Fruit fly (Drosophila melanogaster) whole organism, embryonic: ENCODE data around the gene CG6465.
A peak's percentile ranks its signal among the peaks of the same experiment; 100 is the strongest.

Source experiments
- Atf6 ChIP-seq: fragments of 200-800 bp; sonication (Bioruptor generic); IDR thresholded peaks from 2 replicates; pipeline ENCODE4 v1.3.6; 2022; ENCODE audit warnings: missing biosample characterization, missing genetic modification characterization
- Blimp-1 ChIP-seq: fragments of 200-800 bp; sonication (Bioruptor generic); optimal IDR thresholded peaks from 3 replicates; lab custom pipeline; 2018; ENCODE audit warnings: missing biosample characterization, missing genetic modification characterization, mild to moderate bottlenecking, moderate library complexity, missing genetic modification reagents
- BtbVII ChIP-seq: fragments of 200-800 bp; sonication (Bioruptor generic); optimal IDR thresholded peaks from 3 replicates; lab custom pipeline; 2017; ENCODE audit warnings: missing biosample characterization, mild to moderate bottlenecking, missing genetic modification characterization
- CG10147 ChIP-seq: fragments of 200-800 bp; sonication (Bioruptor generic); optimal IDR thresholded peaks from 2 replicates; lab custom pipeline; 2019; ENCODE audit warnings: missing biosample characterization, mild to moderate bottlenecking, missing genetic modification characterization, moderate library complexity
- CG12104 ChIP-seq: fragments of 200-800 bp; sonication (Bioruptor generic); optimal IDR thresholded peaks from 3 replicates; lab custom pipeline; 2016; ENCODE audit warnings: missing biosample characterization, missing genetic modification characterization
- CG12744 ChIP-seq: fragments of 200-800 bp; sonication (Bioruptor generic); optimal IDR thresholded peaks from 2 replicates; lab custom pipeline; 2016; ENCODE audit warnings: missing biosample characterization, missing genetic modification characterization
- CG12942 ChIP-seq: fragments of 200-800 bp; sonication (Bioruptor generic); optimal IDR thresholded peaks from 3 replicates; lab custom pipeline; 2016; ENCODE audit warnings: missing biosample characterization, missing genetic modification characterization
- CG14050 ChIP-seq: fragments of 200-800 bp; sonication (Bioruptor generic); IDR thresholded peaks from 3 replicates; pipeline ENCODE4 v1.3.6; 2022; ENCODE audit warnings: missing biosample characterization, missing genetic modification characterization
- CG16813 ChIP-seq: fragments of 200-800 bp; sonication (Bioruptor generic); IDR thresholded peaks from 3 replicates; pipeline ENCODE4 v1.3.6; 2022; ENCODE audit warnings: missing biosample characterization, missing genetic modification characterization; ENCODE audit not compliant: partially characterized antibody
- CG17612 ChIP-seq: fragments of 200-800 bp; sonication (Bioruptor generic); IDR thresholded peaks from 2 replicates; pipeline ENCODE4 v1.3.6; 2022; ENCODE audit warnings: missing biosample characterization, missing genetic modification characterization
- CG1792 ChIP-seq: fragments of 200-800 bp; sonication (Bioruptor generic); optimal IDR thresholded peaks from 2 replicates; lab custom pipeline; 2016; ENCODE audit warnings: missing biosample characterization, missing genetic modification characterization
- CG2199 ChIP-seq: fragments of 200-800 bp; sonication (Bioruptor generic); IDR thresholded peaks from 3 replicates; pipeline ENCODE4 v1.3.6; 2022; ENCODE audit warnings: missing biosample characterization, missing genetic modification characterization
- CG2678 ChIP-seq: fragments of 200-800 bp; sonication (Bioruptor generic); optimal IDR thresholded peaks from 3 replicates; lab custom pipeline; 2019; ENCODE audit warnings: missing biosample characterization, mild to moderate bottlenecking, missing genetic modification characterization, moderate library complexity
- CG3163 ChIP-seq: fragments of 200-800 bp; sonication (Bioruptor generic); optimal IDR thresholded peaks from 3 replicates; lab custom pipeline; 2016; ENCODE audit warnings: missing biosample characterization, missing genetic modification characterization
- CG34422 ChIP-seq: fragments of 200-800 bp; sonication (Bioruptor generic); IDR thresholded peaks from 3 replicates; pipeline ENCODE4 v1.3.6; 2022; ENCODE audit warnings: missing biosample characterization, missing genetic modification characterization
- CG3838 ChIP-seq: fragments of 200-800 bp; sonication (Bioruptor generic); optimal IDR thresholded peaks from 3 replicates; lab custom pipeline; 2016; ENCODE audit warnings: missing biosample characterization, missing genetic modification characterization
- CG4820 ChIP-seq: fragments of 200-800 bp; sonication (Bioruptor generic); optimal IDR thresholded peaks from 3 replicates; lab custom pipeline; 2016; ENCODE audit warnings: missing biosample characterization, missing genetic modification characterization
- CG4854 ChIP-seq: fragments of 200-800 bp; sonication (Bioruptor generic); optimal IDR thresholded peaks from 2 replicates; lab custom pipeline; 2016; ENCODE audit warnings: missing biosample characterization, missing genetic modification characterization, inconsistent platforms
- CG5180 ChIP-seq: fragments of 200-800 bp; sonication (Bioruptor generic); optimal IDR thresholded peaks from 3 replicates; lab custom pipeline; 2017; ENCODE audit warnings: missing biosample characterization, missing genetic modification characterization, mild to moderate bottlenecking, moderate library complexity, missing genetic modification reagents
- CG5245 ChIP-seq: fragments of 200-800 bp; sonication (Bioruptor generic); optimal IDR thresholded peaks from 3 replicates; lab custom pipeline; 2016; ENCODE audit warnings: missing biosample characterization, missing genetic modification characterization
- CG7271 ChIP-seq: fragments of 200-800 bp; sonication (Bioruptor generic); optimal IDR thresholded peaks from 2 replicates; lab custom pipeline; 2018; ENCODE audit warnings: missing biosample characterization, mild to moderate bottlenecking, missing genetic modification characterization, moderate library complexity
- CG8290 ChIP-seq, 3 experiments: fragments of 200-800 bp; sonication (Bioruptor generic); optimal IDR thresholded peaks; 2 replicates each; lab custom pipeline; 2016 to 2019; ENCODE audit warnings: missing biosample characterization in 3 of 3, missing genetic modification characterization in 3 of 3, mild to moderate bottlenecking in 2 of 3, moderate library complexity in 1 of 3
- Fer1 ChIP-seq: fragments of 200-800 bp; sonication (Bioruptor generic); optimal IDR thresholded peaks from 2 replicates; lab custom pipeline; 2017; ENCODE audit warnings: missing biosample characterization, mild to moderate bottlenecking, missing genetic modification characterization
- GATAe ChIP-seq: fragments of 200-800 bp; sonication (Bioruptor generic); conservative IDR thresholded peaks from 2 replicates; pipeline ENCODE4 v1.3.6; 2022; ENCODE audit warnings: missing biosample characterization, missing genetic modification characterization
- Hey ChIP-seq: fragments of 200-800 bp; sonication (Bioruptor generic); optimal IDR thresholded peaks from 3 replicates; lab custom pipeline; 2018; ENCODE audit warnings: missing biosample characterization, mild to moderate bottlenecking, missing genetic modification characterization
- Hr39 ChIP-seq: fragments of >200 bp; optimal IDR thresholded peaks from 2 replicates; lab custom pipeline; 2017
- Myb ChIP-seq: fragments of 200-800 bp; sonication (Bioruptor generic); optimal IDR thresholded peaks from 2 replicates; lab custom pipeline; 2016; ENCODE audit warnings: missing biosample characterization, missing genetic modification characterization
- Scr ChIP-seq: fragments of 200-800 bp; sonication (Bioruptor generic); IDR thresholded peaks from 2 replicates; pipeline ENCODE4 v1.3.6; 2022; ENCODE audit warnings: missing biosample characterization, missing genetic modification characterization; ENCODE audit not compliant: partially characterized antibody
- Ssrp ChIP-seq: fragments of 200-800 bp; sonication (Bioruptor generic); optimal IDR thresholded peaks from 2 replicates; lab custom pipeline; 2018; ENCODE audit warnings: missing biosample characterization, mild to moderate bottlenecking, missing genetic modification characterization, moderate library complexity
- amos ChIP-seq: fragments of 200-800 bp; sonication (Bioruptor generic); IDR thresholded peaks from 2 replicates; pipeline ENCODE4 v1.3.6; 2022; ENCODE audit warnings: missing biosample characterization, missing genetic modification characterization; ENCODE audit not compliant: partially characterized antibody
- ara ChIP-seq: fragments of 200-800 bp; sonication (Bioruptor generic); IDR thresholded peaks from 2 replicates; pipeline ENCODE4 v1.3.6; 2022; ENCODE audit warnings: missing biosample characterization, missing genetic modification characterization
- bcd ChIP-seq: fragments of 200-800 bp; sonication (Bioruptor generic); optimal IDR thresholded peaks from 2 replicates; lab custom pipeline; 2017; ENCODE audit warnings: missing biosample characterization, mild to moderate bottlenecking, missing genetic modification characterization
- caup ChIP-seq: fragments of 200-800 bp; sonication (Bioruptor generic); optimal IDR thresholded peaks from 3 replicates; lab custom pipeline; 2017; ENCODE audit warnings: missing biosample characterization, mild to moderate bottlenecking, missing genetic modification characterization, moderate library complexity; ENCODE audit not compliant: severe bottlenecking
- cg ChIP-seq: fragments of 200-800 bp; sonication (Bioruptor generic); optimal IDR thresholded peaks from 3 replicates; lab custom pipeline; 2019; ENCODE audit warnings: missing biosample characterization, mild to moderate bottlenecking, missing genetic modification characterization, moderate library complexity
- chm ChIP-seq: fragments of 200-800 bp; sonication (Bioruptor generic); IDR thresholded peaks from 2 replicates; pipeline ENCODE4 v1.3.6; 2022; ENCODE audit warnings: missing biosample characterization, missing genetic modification characterization
- ci ChIP-seq: fragments of 200-800 bp; sonication (Bioruptor generic); IDR thresholded peaks from 3 replicates; pipeline ENCODE4 v1.3.6; 2022; ENCODE audit warnings: missing biosample characterization, missing genetic modification characterization
- ems ChIP-seq: fragments of 200-800 bp; sonication (Bioruptor generic); optimal IDR thresholded peaks from 3 replicates; lab custom pipeline; 2016; ENCODE audit warnings: missing biosample characterization, missing genetic modification characterization
- en ChIP-seq: fragments of 200-800 bp; sonication (Bioruptor generic); optimal IDR thresholded peaks from 2 replicates; lab custom pipeline; 2016; ENCODE audit warnings: missing biosample characterization, missing genetic modification characterization
- ewg ChIP-seq: fragments of 200-800 bp; sonication (Bioruptor generic); optimal IDR thresholded peaks from 3 replicates; lab custom pipeline; 2017; ENCODE audit warnings: mild to moderate bottlenecking, missing biosample characterization, missing genetic modification reagents, missing genetic modification characterization
- fd96Cb ChIP-seq: fragments of 200-800 bp; sonication (Bioruptor generic); optimal IDR thresholded peaks from 2 replicates; lab custom pipeline; 2018; ENCODE audit warnings: missing biosample characterization, mild to moderate bottlenecking, missing genetic modification characterization, moderate library complexity
- ind ChIP-seq: fragments of 200-800 bp; sonication (Bioruptor generic); optimal IDR thresholded peaks from 3 replicates; lab custom pipeline; 2016; ENCODE audit warnings: missing biosample characterization, missing genetic modification characterization
- jing ChIP-seq: fragments of 200-800 bp; sonication (Bioruptor generic); optimal IDR thresholded peaks from 2 replicates; lab custom pipeline; 2018; ENCODE audit warnings: missing biosample characterization, mild to moderate bottlenecking, missing genetic modification characterization
- lab ChIP-seq: fragments of 200-800 bp; sonication (Bioruptor generic); optimal IDR thresholded peaks from 3 replicates; lab custom pipeline; 2017; ENCODE audit warnings: missing biosample characterization, missing genetic modification characterization, mild to moderate bottlenecking, moderate library complexity, missing genetic modification reagents
- luna ChIP-seq: fragments of 200-800 bp; sonication (Bioruptor generic); optimal IDR thresholded peaks from 2 replicates; lab custom pipeline; 2016; ENCODE audit warnings: missing biosample characterization, missing genetic modification characterization
- onecut ChIP-seq: fragments of 200-800 bp; sonication (Bioruptor generic); IDR thresholded peaks from 2 replicates; pipeline ENCODE4 v1.3.6; 2022; ENCODE audit warnings: missing biosample characterization, missing genetic modification characterization
- pfk ChIP-seq: fragments of 200-800 bp; sonication (Bioruptor generic); optimal IDR thresholded peaks from 2 replicates; lab custom pipeline; 2018; ENCODE audit warnings: missing biosample characterization, mild to moderate bottlenecking, missing genetic modification characterization, moderate library complexity
- psq ChIP-seq: fragments of 200-800 bp; sonication (Bioruptor generic); optimal IDR thresholded peaks from 2 replicates; lab custom pipeline; 2017; ENCODE audit warnings: missing biosample characterization, missing genetic modification characterization
- sug ChIP-seq: fragments of 200-800 bp; optimal IDR thresholded peaks from 2 replicates; lab custom pipeline; 2019; ENCODE audit warnings: missing biosample characterization, mild to moderate bottlenecking, missing genetic modification characterization, moderate library complexity
- tgo ChIP-seq: fragments of 200-800 bp; sonication (Bioruptor generic); IDR thresholded peaks from 3 replicates; pipeline ENCODE4 v1.3.6; 2022; ENCODE audit warnings: missing biosample characterization, missing genetic modification characterization
- tx ChIP-seq: fragments of 200-800 bp; sonication (Bioruptor generic); optimal IDR thresholded peaks from 2 replicates; lab custom pipeline; 2016; ENCODE audit warnings: missing biosample characterization, missing genetic modification characterization
- zf30C ChIP-seq: fragments of 200-800 bp; sonication (Bioruptor generic); optimal IDR thresholded peaks from 3 replicates; lab custom pipeline; 2018; ENCODE audit warnings: missing biosample characterization, mild to moderate bottlenecking, missing genetic modification characterization

CG6465 gene

dm6 chr3R:10675101-10675500 is 1.9 kb downstream of the CG6465 start (continued):
- TF ChIP-seq ci (no peak; the same call in 2 of the 3 replicates), zf30C (no peak), BtbVII (peak; percentile 24), ems (peak; percentile 9), Hr39 (lab: Kevin White, UChicago) (no peak), Fer1 (GFP tag; lab: Kevin White, UChicago) (peak; percentile 84), Scr (GFP tag; lab: Robert Waterston, UW) (peak; percentile 75), CG34422 (GFP tag; lab: Robert Waterston, UW) (no peak), ind (GFP tag; lab: Kevin White, UChicago) (no peak), CG12104 (GFP tag; lab: Kevin White, UChicago) (no peak), chm (GFP tag; lab: Robert Waterston, UW) (no peak), CG7271 (tag; lab: Kevin White, UChicago) (no peak), pfk (no peak), amos (peak; percentile 93), cg (no peak), CG12744 (GFP tag; lab: Kevin White, UChicago) (no peak), CG16813 (GFP tag; lab: Robert Waterston, UW) (peak; percentile 81), Ssrp (tag; lab: Kevin White, UChicago) (no peak), CG8290 (GFP tag; optimal IDR thresholded peaks at IDR 0.05; lab: Kevin White, UChicago) (peak; percentile 72), CG8290 (tag; optimal IDR thresholded peaks at IDR 0.05; lab: Kevin White, UChicago) (peak in 1 of 2 experiments; percentile 92), CG1792 (GFP tag; lab: Kevin White, UChicago) (no peak), GATAe (GFP tag; lab: Robert Waterston, UW) (peak; percentile 19; the same call in 1 of the 2 replicates), sug (tag; lab: Kevin White, UChicago) (peak; percentile 43), Myb (GFP tag; lab: Kevin White, UChicago) (peak; percentile 95), ara (GFP tag; lab: Robert Waterston, UW) (no peak), CG4820 (no peak), CG3838 (GFP tag; lab: Kevin White, UChicago) (no peak), bcd (GFP tag; lab: Kevin White, UChicago) (peak; percentile 73), tgo (GFP tag; lab: Robert Waterston, UW) (no peak), Blimp-1 (peak; percentile 17), CG12942 (GFP tag; lab: Kevin White, UChicago) (peak; percentile 23), onecut (no peak), ewg (no peak), psq (GFP tag; lab: Kevin White, UChicago) (no peak), CG3163 (peak; percentile 48), fd96Cb (tag; lab: Kevin White, UChicago) (no peak), CG5245 (no peak), caup (GFP tag; lab: Kevin White, UChicago) (peak; percentile 73), en (GFP tag; lab: Kevin White, UChicago) (no peak), CG4854 (peak; percentile 28), jing (GFP tag; lab: Kevin White, UChicago) (no peak), CG2678 (tag; lab: Kevin White, UChicago) (peak; percentile 35), CG5180 (GFP tag; lab: Kevin White, UChicago) (no peak), CG14050 (GFP tag; lab: Robert Waterston, UW) (no peak), CG2199 (GFP tag; lab: Robert Waterston, UW) (peak; percentile 62; the same call in 2 of the 3 replicates), luna (GFP tag; lab: Kevin White, UChicago) (peak; percentile 13), tx (GFP tag; lab: Kevin White, UChicago) (no peak), CG10147 (GFP tag; lab: Kevin White, UChicago) (no peak), lab (GFP tag; lab: Kevin White, UChicago) (peak; percentile 65), Atf6 (no peak), Hey (no peak), CG17612 (GFP tag; lab: Robert Waterston, UW) (no peak)
